Fruit fly (Drosophila melanogaster) whole organism, adult: ENCODE data around the gene CG10864.

Experiments
- kay ChIP-seq: fragments of 200-800 bp; sonication (Bioruptor generic); peaks from one replicate; lab custom pipeline; 2016; ENCODE audit warnings: missing biosample characterization, missing genetic modification characterization, borderline replicate concordance
- ovo ChIP-seq: fragments of 200-800 bp; sonication (Bioruptor generic); optimal IDR thresholded peaks from 2 replicates; lab custom pipeline; 2016; ENCODE audit warnings: missing biosample characterization, missing genetic modification characterization

dm6 chr3R:18398460-18398901, 12.9 kb downstream of the CG10864 start:
- TF ChIP-seq ovo (GFP tag; lab: Kevin White, UChicago): no peak
- TF ChIP-seq kay (GFP tag; lab: Kevin White, UChicago): no peak
